Fruit fly (Drosophila melanogaster) whole organism, embryonic: ENCODE measurements around the gene SCCRO.
A peak's percentile ranks its signal among the peaks of the same experiment; 100 is the strongest.

Source experiments
- Ada2b ChIP-seq: fragments of 200-800 bp; sonication (Bioruptor generic); IDR thresholded peaks from 2 replicates; pipeline ENCODE4 v1.3.6; 2022; ENCODE audit warnings: missing biosample characterization, missing genetic modification characterization
- CG10267 ChIP-seq: fragments of 200-800 bp; sonication (Bioruptor generic); optimal IDR thresholded peaks from 2 replicates; lab custom pipeline; 2018; ENCODE audit warnings: missing biosample characterization, mild to moderate bottlenecking, missing genetic modification characterization, moderate library complexity
- CG10543 ChIP-seq: fragments of 200-800 bp; sonication (Bioruptor generic); optimal IDR thresholded peaks from 3 replicates; lab custom pipeline; 2017; ENCODE audit warnings: missing biosample characterization, mild to moderate bottlenecking, missing genetic modification characterization, moderate library complexity
- CG10565 ChIP-seq: fragments of 200-800 bp; sonication (Bioruptor generic); optimal IDR thresholded peaks from 3 replicates; lab custom pipeline; 2016; ENCODE audit warnings: missing biosample characterization, mild to moderate bottlenecking, missing genetic modification characterization
- CG11696 ChIP-seq: fragments of 200-800 bp; sonication (Bioruptor generic); IDR thresholded peaks from 2 replicates; pipeline ENCODE4 v1.3.6; 2022; ENCODE audit warnings: missing biosample characterization, missing genetic modification characterization
- CG12236 ChIP-seq: fragments of 200-800 bp; sonication (Bioruptor generic); optimal IDR thresholded peaks from 2 replicates; lab custom pipeline; 2016; ENCODE audit warnings: missing biosample characterization, missing genetic modification characterization
- CG12659 ChIP-seq: fragments of 200-800 bp; sonication (Bioruptor generic); optimal IDR thresholded peaks from 3 replicates; lab custom pipeline; 2017; ENCODE audit warnings: mild to moderate bottlenecking, missing biosample characterization, missing genetic modification reagents, missing genetic modification characterization
- CG12744 ChIP-seq: fragments of 200-800 bp; sonication (Bioruptor generic); optimal IDR thresholded peaks from 2 replicates; lab custom pipeline; 2016; ENCODE audit warnings: missing biosample characterization, missing genetic modification characterization
- CG14710 ChIP-seq: fragments of 200-800 bp; sonication (Bioruptor generic); optimal IDR thresholded peaks from 3 replicates; lab custom pipeline; 2019; ENCODE audit warnings: missing biosample characterization, mild to moderate bottlenecking, missing genetic modification characterization, moderate library complexity
- CG15269 ChIP-seq: fragments of 200-800 bp; sonication (Bioruptor generic); optimal IDR thresholded peaks from 2 replicates; lab custom pipeline; 2018; ENCODE audit warnings: missing biosample characterization, mild to moderate bottlenecking, missing genetic modification characterization, moderate library complexity
- CG17359 ChIP-seq: fragments of 200-800 bp; sonication (Bioruptor generic); optimal IDR thresholded peaks from 3 replicates; lab custom pipeline; 2018; ENCODE audit warnings: missing biosample characterization, mild to moderate bottlenecking, missing genetic modification characterization, moderate library complexity
- CG17385 ChIP-seq: fragments of 200-800 bp; sonication (Bioruptor generic); optimal IDR thresholded peaks from 3 replicates; lab custom pipeline; 2018; ENCODE audit warnings: missing biosample characterization, mild to moderate bottlenecking, missing genetic modification characterization
- CG17568 ChIP-seq: fragments of 200-800 bp; sonication (Bioruptor generic); optimal IDR thresholded peaks from 2 replicates; lab custom pipeline; 2018; ENCODE audit warnings: missing biosample characterization, mild to moderate bottlenecking, missing genetic modification characterization, moderate library complexity
- CG18011 ChIP-seq: fragments of 200-800 bp; sonication (Bioruptor generic); optimal IDR thresholded peaks from 2 replicates; lab custom pipeline; 2017; ENCODE audit warnings: missing biosample characterization, missing genetic modification characterization, mild to moderate bottlenecking, moderate library complexity, missing genotype
- CG30020 ChIP-seq: fragments of 200-800 bp; optimal IDR thresholded peaks from 2 replicates; lab custom pipeline; 2019; ENCODE audit warnings: missing biosample characterization, mild to moderate bottlenecking, missing genetic modification characterization, moderate library complexity
- CG3847 ChIP-seq: fragments of 200-800 bp; sonication (Bioruptor generic); IDR thresholded peaks from 2 replicates; pipeline ENCODE4 v1.3.6; 2022; ENCODE audit warnings: missing biosample characterization, missing genetic modification characterization
- CG4360 ChIP-seq: fragments of 200-800 bp; sonication (Bioruptor generic); IDR thresholded peaks from 2 replicates; pipeline ENCODE4 v1.3.6; 2022; ENCODE audit warnings: missing biosample characterization, missing genetic modification characterization
- CG5180 ChIP-seq: fragments of 200-800 bp; sonication (Bioruptor generic); optimal IDR thresholded peaks from 3 replicates; lab custom pipeline; 2017; ENCODE audit warnings: missing biosample characterization, missing genetic modification characterization, mild to moderate bottlenecking, moderate library complexity, missing genetic modification reagents
- CG7839 ChIP-seq: fragments of 200-800 bp; sonication (Bioruptor generic); optimal IDR thresholded peaks from 3 replicates; lab custom pipeline; 2018; ENCODE audit warnings: missing biosample characterization, mild to moderate bottlenecking, missing genetic modification characterization, moderate library complexity
- CG8478 ChIP-seq: fragments of >200 bp; optimal IDR thresholded peaks from 2 replicates; lab custom pipeline; 2018
- CG8924 ChIP-seq: fragments of 200-800 bp; optimal IDR thresholded peaks from 3 replicates; lab custom pipeline; 2019; ENCODE audit warnings: missing biosample characterization, mild to moderate bottlenecking, missing genetic modification characterization, moderate library complexity
- CoRest ChIP-seq: fragments of 200-800 bp; sonication (Bioruptor generic); optimal IDR thresholded peaks from 3 replicates; lab custom pipeline; 2018; ENCODE audit warnings: missing biosample characterization, mild to moderate bottlenecking, missing genetic modification characterization, moderate library complexity
- Ets65A ChIP-seq: fragments of 200-800 bp; sonication (Bioruptor generic); peaks from one replicate; lab custom pipeline; 2016; ENCODE audit warnings: missing biosample characterization, missing genetic modification characterization
- Ets97D ChIP-seq: fragments of 200-800 bp; sonication (Bioruptor generic); optimal IDR thresholded peaks from 3 replicates; lab custom pipeline; 2016; ENCODE audit warnings: missing biosample characterization, missing genetic modification characterization
- Fer1 ChIP-seq: fragments of 200-800 bp; sonication (Bioruptor generic); optimal IDR thresholded peaks from 2 replicates; lab custom pipeline; 2017; ENCODE audit warnings: missing biosample characterization, mild to moderate bottlenecking, missing genetic modification characterization
- H2.0 ChIP-seq: fragments of 200-800 bp; sonication (Bioruptor generic); IDR thresholded peaks from 2 replicates; pipeline ENCODE4 v1.3.6; 2022; ENCODE audit warnings: missing biosample characterization, missing genetic modification characterization
- HLH3B ChIP-seq: fragments of 200-800 bp; sonication (Bioruptor generic); IDR thresholded peaks from 2 replicates; pipeline ENCODE4 v1.3.6; 2022; ENCODE audit warnings: missing biosample characterization, missing genetic modification characterization
- HLH4C ChIP-seq: fragments of 200-800 bp; sonication (Bioruptor generic); IDR thresholded peaks from 3 replicates; pipeline ENCODE4 v1.3.6; 2022; ENCODE audit warnings: missing biosample characterization, missing genetic modification characterization; ENCODE audit not compliant: partially characterized antibody
- Hey ChIP-seq: fragments of 200-800 bp; sonication (Bioruptor generic); optimal IDR thresholded peaks from 3 replicates; lab custom pipeline; 2018; ENCODE audit warnings: missing biosample characterization, mild to moderate bottlenecking, missing genetic modification characterization
- Xrp1 ChIP-seq: fragments of 200-800 bp; sonication (Bioruptor generic); IDR thresholded peaks from 2 replicates; pipeline ENCODE4 v1.3.6; 2022; ENCODE audit warnings: missing biosample characterization, missing genetic modification characterization
- cad ChIP-seq: fragments of >200 bp; optimal IDR thresholded peaks from 2 replicates; lab custom pipeline; 2017; ENCODE audit warnings: missing biosample characterization, missing genetic modification characterization
- cato ChIP-seq: fragments of 200-800 bp; sonication (Bioruptor generic); optimal IDR thresholded peaks from 2 replicates; lab custom pipeline; 2016; ENCODE audit warnings: missing biosample characterization, missing genetic modification characterization, borderline replicate concordance
- cg ChIP-seq: fragments of 200-800 bp; sonication (Bioruptor generic); optimal IDR thresholded peaks from 3 replicates; lab custom pipeline; 2019; ENCODE audit warnings: missing biosample characterization, mild to moderate bottlenecking, missing genetic modification characterization, moderate library complexity
- chinmo ChIP-seq: fragments of 200-800 bp; sonication (Bioruptor generic); IDR thresholded peaks from 4 replicates; pipeline ENCODE4 v1.3.6; 2022; ENCODE audit warnings: missing biosample characterization, missing genetic modification characterization; ENCODE audit not compliant: partially characterized antibody
- danr ChIP-seq: fragments of 200-800 bp; sonication (Bioruptor generic); IDR thresholded peaks from 2 replicates; pipeline ENCODE4 v1.3.6; 2022; ENCODE audit warnings: missing biosample characterization, missing genetic modification characterization
- jumu ChIP-seq: fragments of 200-800 bp; sonication (Bioruptor generic); optimal IDR thresholded peaks from 3 replicates; lab custom pipeline; 2016; ENCODE audit warnings: missing biosample characterization, missing genetic modification characterization
- knrl ChIP-seq: fragments of 200-800 bp; sonication (Bioruptor generic); IDR thresholded peaks from 3 replicates; pipeline ENCODE4 v1.3.6; 2022; ENCODE audit warnings: missing biosample characterization, missing genetic modification characterization; ENCODE audit not compliant: partially characterized antibody
- lab ChIP-seq: fragments of 200-800 bp; sonication (Bioruptor generic); optimal IDR thresholded peaks from 3 replicates; lab custom pipeline; 2017; ENCODE audit warnings: missing biosample characterization, missing genetic modification characterization, mild to moderate bottlenecking, moderate library complexity, missing genetic modification reagents
- nau ChIP-seq: fragments of 200-800 bp; sonication (Bioruptor generic); optimal IDR thresholded peaks from 3 replicates; lab custom pipeline; 2017; ENCODE audit warnings: missing biosample characterization, mild to moderate bottlenecking, missing genetic modification characterization, missing genetic modification reagents
- prd ChIP-seq, 3 experiments: fragments of >200 bp in 2 of 3; fragments of 200-800 bp in 1 of 3; sonication (Bioruptor generic) in 1 of 3; optimal IDR thresholded peaks in 2 of 3; IDR thresholded peaks in 1 of 3; 2 replicates in 2 of 3; 3 replicates in 1 of 3; pipeline versions ENCODE4 v1.3.6 to Lab custom; 2017 to 2022; ENCODE audit warnings: missing biosample characterization in 1 of 3, missing genetic modification characterization in 1 of 3
- psq ChIP-seq: fragments of 200-800 bp; sonication (Bioruptor generic); optimal IDR thresholded peaks from 2 replicates; lab custom pipeline; 2017; ENCODE audit warnings: missing biosample characterization, missing genetic modification characterization
- pum ChIP-seq: fragments of 200-800 bp; sonication (Bioruptor generic); optimal IDR thresholded peaks from 2 replicates; lab custom pipeline; 2016; ENCODE audit warnings: missing biosample characterization, missing genetic modification characterization
- repo ChIP-seq: fragments of 200-800 bp; sonication (Bioruptor generic); optimal IDR thresholded peaks from 2 replicates; lab custom pipeline; 2016; ENCODE audit warnings: missing biosample characterization, missing genetic modification characterization
- slp2 ChIP-seq: fragments of 200-800 bp; sonication (Bioruptor generic); optimal IDR thresholded peaks from 2 replicates; lab custom pipeline; 2016; ENCODE audit warnings: missing biosample characterization, missing genetic modification characterization
- sob ChIP-seq: fragments of 200-800 bp; sonication (Bioruptor generic); IDR thresholded peaks from 2 replicates; pipeline ENCODE4 v1.3.6; 2022; ENCODE audit warnings: missing biosample characterization, missing genetic modification characterization
- usp ChIP-seq: fragments of >200 bp; optimal IDR thresholded peaks from 2 replicates; lab custom pipeline; 2017; ENCODE audit warnings: missing biosample characterization, missing genetic modification characterization

SCCRO gene

DNA sequence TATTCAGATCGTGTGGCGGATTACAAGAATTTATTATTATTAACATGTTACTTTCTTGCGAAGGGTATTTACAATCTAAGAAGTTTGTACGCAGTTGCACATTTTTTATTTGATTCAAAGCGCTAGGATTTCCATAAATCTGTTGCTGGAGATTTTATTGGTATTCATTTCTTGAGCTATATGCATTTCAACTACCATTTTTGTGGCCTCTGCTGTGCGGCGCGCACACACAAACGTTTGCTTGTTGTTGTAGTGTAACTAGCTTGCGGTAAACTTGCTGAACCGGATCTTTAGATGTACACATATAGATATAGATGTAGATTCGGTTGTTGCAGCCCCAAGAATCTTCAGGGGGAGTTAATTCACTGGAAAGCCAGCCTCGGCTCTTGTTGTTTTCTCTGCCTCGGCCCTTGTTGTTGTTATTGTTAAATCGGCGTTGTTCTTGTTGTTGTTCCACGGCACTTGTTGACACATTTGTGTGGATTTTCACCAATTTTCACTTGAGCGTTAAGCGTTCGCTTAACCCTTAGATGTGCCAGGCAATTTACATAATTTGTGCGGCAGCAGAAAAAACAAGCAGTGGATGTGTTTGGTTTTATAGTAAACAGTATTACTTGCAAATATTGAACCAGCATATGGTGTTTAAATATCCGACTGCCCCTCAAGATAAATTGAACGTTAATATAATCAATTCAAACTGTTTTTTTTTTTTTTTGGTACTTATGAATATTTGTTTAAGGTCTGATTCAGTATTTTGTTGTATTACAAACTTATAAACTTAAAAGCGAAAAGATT, 27.8 kb downstream of the SCCRO start (continued):
- TF ChIP-seq CG5180 (GFP tag; lab: Kevin White, UChicago) (peak; percentile 46), CG15269 (tag; lab: Kevin White, UChicago) (peak; percentile 41), Ada2b (GFP tag; lab: Robert Waterston, UW) (peak; percentile 24; the same call in 1 of the 2 replicates), H2.0 (GFP tag; lab: Robert Waterston, UW) (0 out of 2 replicates have a peak, but pooled peaks have one; percentile 3), CG8924 (peak; percentile 38), lab (GFP tag; lab: Kevin White, UChicago) (peak; percentile 50), cg (GFP tag; lab: Kevin White, UChicago) (peak; percentile 36), Xrp1 (peak; percentile 32; the same call in 1 of the 2 replicates), CG10543 (GFP tag; lab: Kevin White, UChicago) (peak; percentile 4), CG3847 (peak; percentile 9; the same call in 1 of the 2 replicates), CoRest (tag; lab: Kevin White, UChicago) (peak; percentile 38), CG17359 (tag; lab: Kevin White, UChicago) (peak; percentile 0), danr (GFP tag; lab: Robert Waterston, UW) (peak; percentile 35; the same call in 1 of the 2 replicates), CG12659 (peak; percentile 15), sob (GFP tag; lab: Robert Waterston, UW) (0 out of 2 replicates have a peak, but pooled peaks have one; percentile 40)

DNA sequence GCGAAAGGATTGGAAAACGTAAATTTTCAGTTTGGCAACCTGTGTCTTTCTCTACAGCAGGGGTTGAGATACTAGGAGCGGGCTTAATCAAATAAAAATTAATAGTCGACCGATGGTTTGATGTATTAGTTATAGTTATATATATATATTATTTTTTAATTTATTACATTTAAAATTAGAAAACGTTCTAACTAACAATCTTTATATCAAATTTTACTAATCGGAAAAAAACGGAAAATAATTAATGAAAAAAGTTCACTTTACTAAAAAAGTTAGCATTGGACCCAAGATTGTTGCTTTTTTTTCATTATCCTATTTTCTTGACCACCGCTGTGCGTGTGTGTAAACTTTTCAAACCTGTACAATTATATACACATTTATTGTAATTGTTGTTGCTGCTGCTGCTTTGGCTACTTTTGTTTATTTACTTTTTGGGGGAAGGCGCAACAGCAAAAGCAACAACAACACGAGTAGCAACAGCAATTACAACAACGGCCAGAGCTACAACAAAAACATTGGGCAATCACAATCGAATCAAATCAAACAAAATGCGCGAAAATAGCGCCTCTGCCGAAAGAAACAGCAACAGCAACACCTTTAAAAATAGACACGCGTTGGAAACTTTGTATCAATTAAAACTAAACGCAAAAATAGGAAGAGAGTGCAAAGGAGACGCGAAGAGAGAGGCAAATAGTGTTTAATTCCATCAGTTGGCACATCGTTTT, 29.5 kb downstream of the SCCRO start:
- TF ChIP-seq pum (GFP tag; lab: Kevin White, UChicago) (no peak), Hey (tag; lab: Kevin White, UChicago) (no peak), CG12236 (no peak), cato (GFP tag; lab: Kevin White, UChicago) (no peak), CG30020 (no peak), prd (optimal IDR thresholded peaks at IDR 0.05; lab: Kevin White, UChicago) (no peak), prd (GFP tag; IDR thresholded peaks at IDR 0.05; lab: Robert Waterston, UW) (peak; percentile 46; the same call in 2 of the 3 replicates), CG18011 (GFP tag; lab: Kevin White, UChicago) (no peak), HLH3B (GFP tag; lab: Robert Waterston, UW) (peak; percentile 48), CG4360 (GFP tag; lab: Robert Waterston, UW) (peak; percentile 73), chinmo (GFP tag; lab: Robert Waterston, UW) (no peak), HLH4C (GFP tag; lab: Robert Waterston, UW) (no peak), CG17568 (GFP tag; lab: Kevin White, UChicago) (no peak), psq (no peak), Ets65A (no peak), usp (GFP tag; lab: Kevin White, UChicago) (no peak), CG8478 (no peak), repo (GFP tag; lab: Kevin White, UChicago) (no peak), Ets97D (GFP tag; lab: Kevin White, UChicago) (no peak), jumu (GFP tag; lab: Kevin White, UChicago) (no peak), CG10267 (tag; lab: Kevin White, UChicago) (peak; percentile 52), CG17359 (tag; lab: Kevin White, UChicago) (peak; percentile 61), cad (GFP tag; lab: Kevin White, UChicago) (no peak), CG17385 (peak; percentile 52), CG14710 (peak; percentile 25), nau (GFP tag; lab: Kevin White, UChicago) (no peak), Fer1 (GFP tag; lab: Kevin White, UChicago) (peak; percentile 62), slp2 (GFP tag; lab: Kevin White, UChicago) (no peak), CG11696 (GFP tag; lab: Robert Waterston, UW) (peak; percentile 81), CG7839 (tag; lab: Kevin White, UChicago) (peak; percentile 77), knrl (GFP tag; lab: Robert Waterston, UW) (no peak), CG10565 (GFP tag; lab: Kevin White, UChicago) (no peak), CG12744 (GFP tag; lab: Kevin White, UChicago) (no peak)
